Worm (Caenorhabditis elegans) whole organism, mixed stage, embryonic: ENCODE data around the gene T24B8.7.

Experiments used
- elt-1 ChIP-seq: sonication (generic microtip); optimal IDR thresholded peaks from 2 replicates; lab custom pipeline; 2017; ENCODE audit warnings: missing genetic modification characterization, mild to moderate bottlenecking, missing compliant biosample characterization, antibody characterized with exemption, moderate library complexity, borderline replicate concordance; ENCODE audit not compliant: insufficient read depth
- flh-1 ChIP-seq: fragments of 200-800 bp; sonication (Bioruptor generic); optimal IDR thresholded peaks from 2 replicates; lab custom pipeline; 2018; ENCODE audit warnings: mild to moderate bottlenecking, missing genetic modification characterization, moderate library complexity, missing compliant biosample characterization
- unc-62 ChIP-seq: fragments of 150-350 bp; optimal IDR thresholded peaks from 2 replicates; lab custom pipeline; 2014; ENCODE audit warnings: missing biosample characterization, missing genetic modification reagents, missing genetic modification characterization

DNA sequence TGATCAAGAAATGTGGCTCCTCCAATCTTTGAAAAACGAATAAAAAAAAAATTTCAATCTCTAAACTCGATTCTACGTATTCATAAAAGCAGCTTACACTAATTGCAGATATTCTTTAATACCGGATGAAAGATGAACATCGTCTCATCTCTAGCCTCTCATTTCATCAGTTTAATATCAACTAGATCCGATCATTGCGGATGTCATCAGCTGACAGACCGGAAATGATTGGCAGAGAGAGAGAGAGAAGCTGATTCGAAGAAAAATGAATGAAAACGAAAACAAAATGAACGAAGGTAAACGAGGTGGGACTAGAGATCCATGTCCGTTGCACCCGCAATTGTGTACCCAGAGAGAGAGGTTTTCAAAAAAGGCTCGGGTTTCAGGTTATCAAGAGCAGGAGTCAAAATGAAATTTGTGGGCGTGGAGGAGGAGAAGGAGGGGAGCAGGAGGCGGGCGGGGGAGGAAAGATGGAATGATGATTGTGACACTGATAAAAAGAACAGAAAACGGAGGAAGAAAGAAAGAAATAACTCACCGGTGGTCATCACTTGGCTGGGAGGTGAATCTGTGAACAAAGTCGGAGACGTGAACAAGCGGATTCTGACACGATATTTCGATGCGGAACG lies 38.5 kb downstream of the T24B8.7 start:
- peak; percentile 74 for TF ChIP-seq unc-62 (GFP tag; lab: Kevin White, UChicago)
- TF ChIP-seq flh-1 (GFP tag; lab: Kevin White, UChicago), result no peak
- TF ChIP-seq elt-1 (tag; lab: Kevin White, UChicago), result no peak
